Worm (Caenorhabditis elegans) whole organism, L4 larva: ENCODE measurements around the gene Y50D4C.5.

ENCODE experiments used
- lin-38 ChIP-seq: fragments of 200-800 bp; sonication (Bioruptor generic); IDR thresholded peaks from 2 replicates; pipeline ENCODE4 v1.3.6; 2022; ENCODE audit warnings: missing genetic modification reagents, missing genetic modification characterization, missing compliant biosample characterization
- lsy-2 ChIP-seq, 2 experiments: fragments of 150-350 bp in 1 of 2; sonication (generic microtip) in 1 of 2; optimal IDR thresholded peaks; 2 replicates each; lab custom pipeline; 2014 to 2017; ENCODE audit warnings: missing biosample characterization in 2 of 2, missing genetic modification characterization in 2 of 2
- nhr-11 ChIP-seq: fragments of 150-350 bp; optimal IDR thresholded peaks from 2 replicates; lab custom pipeline; 2014; ENCODE audit warnings: missing biosample characterization, missing genetic modification characterization
- pha-4 ChIP-seq, 2 experiments: fragments of 150-350 bp in 1 of 2; fragments of 200-800 bp in 1 of 2; sonication (Bioruptor generic) in 1 of 2; IDR thresholded peaks in 1 of 2; optimal IDR thresholded peaks in 1 of 2; 2 replicates each; pipeline versions ENCODE4 v1.3.6 to Lab custom; 2014 to 2022; ENCODE audit warnings: missing genetic modification characterization in 2 of 2, missing genetic modification reagents in 2 of 2, missing biosample characterization in 1 of 2, missing compliant biosample characterization in 1 of 2

- TF ChIP-seq pha-4 (GFP tag; IDR thresholded peaks at IDR 0.05; lab: Robert Waterston, UW) (no peak), pha-4 (tag; optimal IDR thresholded peaks at IDR 0.05; lab: Kevin White, UChicago) (no peak), lsy-2 (tag; optimal IDR thresholded peaks at IDR 0.05; lab: Kevin White, UChicago) (no peak), nhr-11 (no peak), lin-38 (no peak)
Observed at ce11 chrV:1005877-1006276, 2.3 kb upstream of the Y50D4C.5 start.
